Fruit fly (Drosophila melanogaster) whole organism, embryonic: ENCODE measurements around the gene fry.

Experiments
- B-H2 ChIP-seq: fragments of 200-800 bp; sonication (Bioruptor generic); optimal IDR thresholded peaks from 2 replicates; lab custom pipeline; 2018; ENCODE audit warnings: missing biosample characterization, mild to moderate bottlenecking, missing genetic modification characterization
- CG10462 ChIP-seq: fragments of 200-800 bp; sonication (Bioruptor generic); optimal IDR thresholded peaks from 2 replicates; lab custom pipeline; 2016; ENCODE audit warnings: missing biosample characterization, missing genetic modification characterization
- CG11398 ChIP-seq: fragments of 200-800 bp; sonication (Bioruptor generic); optimal IDR thresholded peaks from 2 replicates; lab custom pipeline; 2016; ENCODE audit warnings: missing biosample characterization, missing genetic modification characterization
- CG11723 ChIP-seq: fragments of 200-800 bp; sonication (Bioruptor generic); optimal IDR thresholded peaks from 2 replicates; lab custom pipeline; 2017; ENCODE audit warnings: missing biosample characterization, mild to moderate bottlenecking, missing genetic modification characterization
- CG12299 ChIP-seq: fragments of 200-800 bp; sonication (Bioruptor generic); optimal IDR thresholded peaks from 2 replicates; lab custom pipeline; 2018; ENCODE audit warnings: missing biosample characterization, mild to moderate bottlenecking, missing genetic modification characterization
- CG12391 ChIP-seq: fragments of 200-800 bp; sonication (Bioruptor generic); optimal IDR thresholded peaks from 3 replicates; lab custom pipeline; 2018; ENCODE audit warnings: missing biosample characterization, mild to moderate bottlenecking, missing genetic modification characterization, moderate library complexity
- CG12942 ChIP-seq: fragments of 200-800 bp; sonication (Bioruptor generic); optimal IDR thresholded peaks from 3 replicates; lab custom pipeline; 2016; ENCODE audit warnings: missing biosample characterization, missing genetic modification characterization
- CG13123 ChIP-seq: fragments of 200-800 bp; sonication (Bioruptor generic); optimal IDR thresholded peaks from 2 replicates; lab custom pipeline; 2016; ENCODE audit warnings: missing biosample characterization, missing genetic modification characterization
- CG13424 ChIP-seq: fragments of 200-800 bp; sonication (Bioruptor generic); optimal IDR thresholded peaks from 2 replicates; lab custom pipeline; 2019; ENCODE audit warnings: missing biosample characterization, mild to moderate bottlenecking, missing genetic modification characterization, moderate library complexity
- CG14441 ChIP-seq: fragments of 200-800 bp; sonication (Bioruptor generic); IDR thresholded peaks from 2 replicates; pipeline ENCODE4 v1.3.6; 2022; ENCODE audit warnings: missing biosample characterization, missing genetic modification characterization
- CG15073 ChIP-seq: fragments of 200-800 bp; sonication (Bioruptor generic); optimal IDR thresholded peaks from 2 replicates; lab custom pipeline; 2016; ENCODE audit warnings: missing biosample characterization, missing genetic modification characterization
- CG16813 ChIP-seq: fragments of 200-800 bp; sonication (Bioruptor generic); IDR thresholded peaks from 3 replicates; pipeline ENCODE4 v1.3.6; 2022; ENCODE audit warnings: missing biosample characterization, missing genetic modification characterization; ENCODE audit not compliant: partially characterized antibody
- CG17359 ChIP-seq: fragments of 200-800 bp; sonication (Bioruptor generic); optimal IDR thresholded peaks from 3 replicates; lab custom pipeline; 2018; ENCODE audit warnings: missing biosample characterization, mild to moderate bottlenecking, missing genetic modification characterization, moderate library complexity
- CG1792 ChIP-seq: fragments of 200-800 bp; sonication (Bioruptor generic); optimal IDR thresholded peaks from 2 replicates; lab custom pipeline; 2016; ENCODE audit warnings: missing biosample characterization, missing genetic modification characterization
- CG2199 ChIP-seq: fragments of 200-800 bp; sonication (Bioruptor generic); IDR thresholded peaks from 3 replicates; pipeline ENCODE4 v1.3.6; 2022; ENCODE audit warnings: missing biosample characterization, missing genetic modification characterization
- CG30020 ChIP-seq: fragments of 200-800 bp; optimal IDR thresholded peaks from 2 replicates; lab custom pipeline; 2019; ENCODE audit warnings: missing biosample characterization, mild to moderate bottlenecking, missing genetic modification characterization, moderate library complexity
- CG32767 ChIP-seq: fragments of 200-800 bp; sonication (Bioruptor generic); IDR thresholded peaks from 2 replicates; pipeline ENCODE4 v1.3.6; 2022; ENCODE audit warnings: missing biosample characterization, missing genetic modification characterization
- CG4424 ChIP-seq: fragments of 200-800 bp; sonication (Bioruptor generic); optimal IDR thresholded peaks from 3 replicates; lab custom pipeline; 2016; ENCODE audit warnings: missing biosample characterization, missing genetic modification characterization
- CG6654 ChIP-seq: fragments of 200-800 bp; sonication (Bioruptor generic); optimal IDR thresholded peaks from 2 replicates; lab custom pipeline; 2017; ENCODE audit warnings: missing biosample characterization, mild to moderate bottlenecking, missing genetic modification characterization
- CG7556 ChIP-seq: fragments of 200-800 bp; sonication (Bioruptor generic); optimal IDR thresholded peaks from 2 replicates; lab custom pipeline; 2017; ENCODE audit warnings: missing biosample characterization, mild to moderate bottlenecking, missing genetic modification characterization
- CG9817 ChIP-seq: fragments of 200-800 bp; sonication (Bioruptor generic); optimal IDR thresholded peaks from 2 replicates; lab custom pipeline; 2018; ENCODE audit warnings: missing biosample characterization, mild to moderate bottlenecking, missing genetic modification characterization, moderate library complexity
- CTCF ChIP-seq: fragments of 200-800 bp; sonication (Bioruptor generic); optimal IDR thresholded peaks from 2 replicates; lab custom pipeline; 2017; ENCODE audit warnings: missing biosample characterization, mild to moderate bottlenecking, missing genetic modification characterization, moderate library complexity
- Deaf1 ChIP-seq: fragments of 200-800 bp; optimal IDR thresholded peaks from 3 replicates; lab custom pipeline; 2019; ENCODE audit warnings: missing biosample characterization, mild to moderate bottlenecking, missing genetic modification characterization, moderate library complexity
- Eip74EF ChIP-seq, 2 experiments: fragments of 200-800 bp in 1 of 2; fragments of >200 bp in 1 of 2; sonication (Bioruptor generic) in 1 of 2; optimal IDR thresholded peaks; 2 replicates each; lab custom pipeline; 2017 to 2019; ENCODE audit warnings: missing biosample characterization in 2 of 2, missing genetic modification characterization in 2 of 2, mild to moderate bottlenecking in 1 of 2, moderate library complexity in 1 of 2
- HHEX ChIP-seq: fragments of 200-800 bp; sonication (Bioruptor generic); optimal IDR thresholded peaks from 3 replicates; lab custom pipeline; 2017; ENCODE audit warnings: missing biosample characterization, mild to moderate bottlenecking, missing genetic modification characterization, missing genetic modification reagents
- Hand ChIP-seq: fragments of 200-800 bp; sonication (Bioruptor generic); optimal IDR thresholded peaks from 2 replicates; lab custom pipeline; 2017; ENCODE audit warnings: mild to moderate bottlenecking, missing biosample characterization, missing genetic modification reagents, missing genetic modification characterization
- HmgD ChIP-seq: fragments of 200-800 bp; sonication (Bioruptor generic); optimal IDR thresholded peaks from 3 replicates; lab custom pipeline; 2016; ENCODE audit warnings: missing biosample characterization, missing genetic modification characterization
- Kr ChIP-seq: fragments of 200-800 bp; sonication (Bioruptor generic); optimal IDR thresholded peaks from 2 replicates; lab custom pipeline; 2017; ENCODE audit warnings: missing biosample characterization, mild to moderate bottlenecking, missing genetic modification characterization
- MBD-R2 ChIP-seq: fragments of 200-800 bp; sonication (Bioruptor generic); IDR thresholded peaks from 2 replicates; pipeline ENCODE4 v1.3.6; 2022; ENCODE audit warnings: missing biosample characterization, missing genetic modification characterization
- Mes4 ChIP-seq: fragments of 200-800 bp; sonication (Bioruptor generic); optimal IDR thresholded peaks from 2 replicates; lab custom pipeline; 2016; ENCODE audit warnings: missing biosample characterization, missing genetic modification characterization
- Sox100B ChIP-seq: fragments of 200-800 bp; sonication (Bioruptor generic); optimal IDR thresholded peaks from 3 replicates; lab custom pipeline; 2018; ENCODE audit warnings: missing biosample characterization, mild to moderate bottlenecking, missing genetic modification characterization
- aop ChIP-seq: fragments of 200-800 bp; sonication (Bioruptor generic); IDR thresholded peaks from 2 replicates; pipeline ENCODE4 v1.3.6; 2022; ENCODE audit warnings: missing biosample characterization, missing genetic modification characterization
- btn ChIP-seq: fragments of 200-800 bp; sonication (Bioruptor generic); optimal IDR thresholded peaks from 2 replicates; lab custom pipeline; 2016; ENCODE audit warnings: missing biosample characterization, missing genetic modification characterization
- crc ChIP-seq: fragments of 200-800 bp; sonication (Bioruptor generic); optimal IDR thresholded peaks from 2 replicates; lab custom pipeline; 2016; ENCODE audit warnings: missing biosample characterization, missing genetic modification characterization
- dati ChIP-seq: fragments of 200-800 bp; sonication (Bioruptor generic); IDR thresholded peaks from 2 replicates; pipeline ENCODE4 v1.3.6; 2022; ENCODE audit warnings: missing biosample characterization, missing genetic modification characterization
- esg ChIP-seq: fragments of 200-800 bp; sonication (Bioruptor generic); conservative IDR thresholded peaks from 2 replicates; pipeline ENCODE4 v1.3.6; 2022; ENCODE audit warnings: missing biosample characterization, missing genetic modification characterization
- exex ChIP-seq: fragments of 200-800 bp; sonication (Bioruptor generic); optimal IDR thresholded peaks from 4 replicates; lab custom pipeline; 2018; ENCODE audit warnings: missing biosample characterization, mild to moderate bottlenecking, missing genetic modification characterization, moderate library complexity
- fru ChIP-seq: fragments of >200 bp; optimal IDR thresholded peaks from 2 replicates; lab custom pipeline; 2017
- gt ChIP-seq: fragments of 200-800 bp; sonication (Bioruptor generic); IDR thresholded peaks from 2 replicates; pipeline ENCODE4 v1.3.6; 2022; ENCODE audit warnings: missing biosample characterization, missing genetic modification characterization
- jing ChIP-seq: fragments of 200-800 bp; sonication (Bioruptor generic); optimal IDR thresholded peaks from 2 replicates; lab custom pipeline; 2018; ENCODE audit warnings: missing biosample characterization, mild to moderate bottlenecking, missing genetic modification characterization
- knrl ChIP-seq: fragments of 200-800 bp; sonication (Bioruptor generic); IDR thresholded peaks from 3 replicates; pipeline ENCODE4 v1.3.6; 2022; ENCODE audit warnings: missing biosample characterization, missing genetic modification characterization; ENCODE audit not compliant: partially characterized antibody
- odd ChIP-seq: fragments of 200-800 bp; sonication (Bioruptor generic); optimal IDR thresholded peaks from 2 replicates; lab custom pipeline; 2017; ENCODE audit warnings: missing biosample characterization, mild to moderate bottlenecking, missing genetic modification characterization
- otp ChIP-seq: fragments of 200-800 bp; sonication (Bioruptor generic); IDR thresholded peaks from 3 replicates; pipeline ENCODE4, ENCODE4 v1.3.6; 2022; ENCODE audit warnings: missing biosample characterization, missing genetic modification characterization
- pum ChIP-seq: fragments of 200-800 bp; sonication (Bioruptor generic); optimal IDR thresholded peaks from 2 replicates; lab custom pipeline; 2016; ENCODE audit warnings: missing biosample characterization, missing genetic modification characterization
- ro ChIP-seq: fragments of 200-800 bp; sonication (Bioruptor generic); IDR thresholded peaks from 2 replicates; pipeline ENCODE4 v1.3.6; 2022; ENCODE audit warnings: missing biosample characterization, missing genetic modification characterization
- run ChIP-seq: fragments of 200-800 bp; sonication (Bioruptor generic); optimal IDR thresholded peaks from 3 replicates; lab custom pipeline; 2018; ENCODE audit warnings: missing biosample characterization, mild to moderate bottlenecking, missing genetic modification characterization
- seq ChIP-seq: fragments of 200-800 bp; sonication (Bioruptor generic); IDR thresholded peaks from 2 replicates; pipeline ENCODE4 v1.3.6; 2022; ENCODE audit warnings: missing biosample characterization, missing genetic modification characterization
- sim ChIP-seq: fragments of 200-800 bp; sonication (Bioruptor generic); IDR thresholded peaks from 2 replicates; pipeline ENCODE4 v1.3.6; 2022; ENCODE audit warnings: missing biosample characterization, missing genetic modification characterization
- stwl ChIP-seq: fragments of 200-800 bp; sonication (Bioruptor generic); optimal IDR thresholded peaks from 3 replicates; lab custom pipeline; 2018; ENCODE audit warnings: missing biosample characterization, mild to moderate bottlenecking, missing genetic modification characterization, moderate library complexity
- wek ChIP-seq: fragments of 200-800 bp; sonication (Bioruptor generic); optimal IDR thresholded peaks from 3 replicates; lab custom pipeline; 2018; ENCODE audit warnings: missing biosample characterization, mild to moderate bottlenecking, missing genetic modification characterization, moderate library complexity
- wor ChIP-seq: fragments of 200-800 bp; sonication (Bioruptor generic); IDR thresholded peaks from 2 replicates; pipeline ENCODE4 v1.3.6; 2022; ENCODE audit warnings: missing biosample characterization, missing genetic modification characterization
- zen ChIP-seq: fragments of 200-800 bp; sonication (Bioruptor generic); optimal IDR thresholded peaks from 3 replicates; lab custom pipeline; 2018; ENCODE audit warnings: missing biosample characterization, mild to moderate bottlenecking, missing genetic modification characterization, moderate library complexity

fry gene

dm6 chr3L:9723108-9723507 lies 44.2 kb upstream of the fry start, which contains the start of the genes nbs and defl (continued):
- TF ChIP-seq CG11723 (GFP tag; lab: Kevin White, UChicago) (no peak), CG10462 (GFP tag; lab: Kevin White, UChicago) (peak; percentile 9), MBD-R2 (peak; percentile 92), CG12942 (GFP tag; lab: Kevin White, UChicago) (peak; percentile 64), CG11398 (GFP tag; lab: Kevin White, UChicago) (no peak), Kr (no peak), pum (GFP tag; lab: Kevin White, UChicago) (peak; percentile 61), CG16813 (GFP tag; lab: Robert Waterston, UW) (peak; percentile 52), jing (no peak), odd (GFP tag; lab: Kevin White, UChicago) (no peak), CG17359 (tag; lab: Kevin White, UChicago) (peak; percentile 49), CG6654 (no peak), crc (peak; percentile 52), aop (GFP tag; lab: Robert Waterston, UW) (no peak), Deaf1 (no peak), exex (tag; lab: Kevin White, UChicago) (peak; percentile 36), sim (GFP tag; lab: Robert Waterston, UW) (no peak), CG1792 (GFP tag; lab: Kevin White, UChicago) (peak; percentile 7), zen (tag; lab: Kevin White, UChicago) (peak; percentile 71), CG32767 (GFP tag; lab: Robert Waterston, UW) (peak; percentile 53; the same call in 1 of the 2 replicates), dati (GFP tag; lab: Robert Waterston, UW) (no peak), btn (GFP tag; lab: Kevin White, UChicago) (no peak), stwl (peak; percentile 59), CG7556 (GFP tag; lab: Kevin White, UChicago) (peak; percentile 37), CG15073 (GFP tag; lab: Kevin White, UChicago) (no peak), HHEX (GFP tag; lab: Kevin White, UChicago) (peak; percentile 16), run (tag; lab: Kevin White, UChicago) (no peak), esg (GFP tag; lab: Robert Waterston, UW) (peak; percentile 54), CG30020 (tag; lab: Kevin White, UChicago) (peak; percentile 62), Eip74EF (GFP tag; optimal IDR thresholded peaks at IDR 0.05; lab: Kevin White, UChicago) (no peak), CG13123 (peak; percentile 46), otp (no peak), gt (GFP tag; lab: Robert Waterston, UW) (no peak), fru (no peak), seq (peak; percentile 39; the same call in 1 of the 2 replicates), CG14441 (peak; percentile 86), Hand (no peak), ro (GFP tag; lab: Robert Waterston, UW) (no peak), Sox100B (GFP tag; lab: Kevin White, UChicago) (no peak), CG12391 (peak; percentile 73), CTCF (no peak), Mes4 (peak; percentile 8), HmgD (GFP tag; lab: Kevin White, UChicago) (peak; percentile 37), B-H2 (GFP tag; lab: Kevin White, UChicago) (peak; percentile 60), wek (GFP tag; lab: Kevin White, UChicago) (no peak), knrl (GFP tag; lab: Robert Waterston, UW) (peak; percentile 59; the same call in 2 of the 3 replicates), wor (GFP tag; lab: Robert Waterston, UW) (no peak), CG2199 (GFP tag; lab: Robert Waterston, UW) (no peak), CG12299 (tag; lab: Kevin White, UChicago) (no peak), CG9817 (tag; lab: Kevin White, UChicago) (peak; percentile 61), CG4424 (GFP tag; lab: Kevin White, UChicago) (peak; percentile 65), CG13424 (peak; percentile 81)
